Fruit fly (Drosophila melanogaster) whole organism, embryonic: ENCODE measurements around the gene CG42366.

ENCODE experiments used
- Ada2b ChIP-seq: fragments of 200-800 bp; sonication (Bioruptor generic); IDR thresholded peaks from 2 replicates; pipeline ENCODE4 v1.3.6; 2022; ENCODE audit warnings: missing biosample characterization, missing genetic modification characterization
- CG10366 ChIP-seq: fragments of 200-800 bp; sonication (Bioruptor generic); IDR thresholded peaks from 2 replicates; pipeline ENCODE4 v1.3.6; 2022; ENCODE audit warnings: missing biosample characterization, missing genetic modification characterization
- CG1602 ChIP-seq: fragments of 200-800 bp; sonication (Bioruptor generic); optimal IDR thresholded peaks from 3 replicates; lab custom pipeline; 2016; ENCODE audit warnings: missing biosample characterization, missing genetic modification characterization
- CG2116 ChIP-seq: fragments of 200-800 bp; sonication (Bioruptor generic); optimal IDR thresholded peaks from 3 replicates; lab custom pipeline; 2018; ENCODE audit warnings: missing biosample characterization, mild to moderate bottlenecking, missing genetic modification characterization
- CG3726 ChIP-seq: fragments of 200-800 bp; sonication (Bioruptor generic); IDR thresholded peaks from 3 replicates; pipeline ENCODE4, ENCODE4 v1.3.6; 2022; ENCODE audit warnings: missing biosample characterization, missing genetic modification characterization
- Oli ChIP-seq: fragments of 200-800 bp; sonication (Bioruptor generic); optimal IDR thresholded peaks from 2 replicates; lab custom pipeline; 2018; ENCODE audit warnings: missing biosample characterization, mild to moderate bottlenecking, missing genetic modification characterization, moderate library complexity
- az2 ChIP-seq: fragments of 200-800 bp; sonication (Bioruptor generic); optimal IDR thresholded peaks from 3 replicates; lab custom pipeline; 2016; ENCODE audit warnings: missing biosample characterization, missing genetic modification characterization
- ems ChIP-seq: fragments of 200-800 bp; sonication (Bioruptor generic); optimal IDR thresholded peaks from 3 replicates; lab custom pipeline; 2016; ENCODE audit warnings: missing biosample characterization, missing genetic modification characterization
- fu2 ChIP-seq: fragments of 200-800 bp; sonication (Bioruptor generic); optimal IDR thresholded peaks from 2 replicates; lab custom pipeline; 2016; ENCODE audit warnings: missing biosample characterization, missing genetic modification characterization
- pb ChIP-seq: fragments of 200-800 bp; sonication (Bioruptor generic); optimal IDR thresholded peaks from 3 replicates; lab custom pipeline; 2016; ENCODE audit warnings: missing biosample characterization, missing genetic modification characterization
- tio ChIP-seq: fragments of 200-800 bp; sonication (Bioruptor generic); optimal IDR thresholded peaks from 2 replicates; lab custom pipeline; 2017; ENCODE audit warnings: missing biosample characterization, missing genetic modification characterization, inconsistent platforms

DNA sequence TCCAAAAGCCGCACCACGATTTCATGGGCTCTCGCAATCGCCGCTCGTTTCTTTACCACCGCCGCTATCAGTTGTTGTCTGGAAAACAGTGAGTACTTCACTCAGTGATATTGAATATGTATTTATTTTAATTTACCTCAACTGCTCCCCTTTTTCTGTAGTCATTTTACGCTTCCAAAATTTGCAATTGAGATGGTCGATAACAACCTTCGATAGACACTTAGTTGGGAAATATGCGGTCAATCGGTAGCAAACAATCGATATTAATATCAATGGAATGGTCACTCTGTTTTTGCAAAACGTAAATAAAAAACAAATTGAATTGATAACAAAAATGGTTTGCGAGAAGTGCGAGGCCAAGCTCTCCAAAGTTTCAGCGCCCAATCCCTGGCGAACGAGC is 34.4 kb upstream of the CG42366 start, which contains the start of the genes CG34183 and CG4537:
- TF ChIP-seq CG1602 (GFP tag; lab: Kevin White, UChicago) (no peak), ems (GFP tag; lab: Kevin White, UChicago) (no peak), CG2116 (GFP tag; lab: Kevin White, UChicago) (peak; percentile 82), tio (GFP tag; lab: Kevin White, UChicago) (no peak), CG3726 (GFP tag; lab: Robert Waterston, UW) (no peak), CG10366 (GFP tag; lab: Robert Waterston, UW) (no peak), pb (no peak), az2 (GFP tag; lab: Kevin White, UChicago) (no peak), fu2 (no peak), Ada2b (no peak), Oli (tag; lab: Kevin White, UChicago) (no peak)
